Worm (Caenorhabditis elegans): ENCODE data around the gene irld-34.

ce11 chrIII:9145765-9146164, 9.1 kb upstream of the irld-34 start, which contains the start of gene ZK512.8:
- TF ChIP-seq W03F9.2 (tag; optimal IDR thresholded peaks at IDR 0.05) (no peak), him-1 (tag; optimal IDR thresholded peaks at IDR 0.05) (no peak), dao-5 (tag; optimal IDR thresholded peaks at IDR 0.05) (no peak)

Measured in whole organism, L4/young adult.